Fruit fly (Drosophila melanogaster) whole organism, embryonic: ENCODE results near the gene Snx1.

Experiments used
- Abd-B ChIP-seq: fragments of 200-800 bp; sonication (Bioruptor generic); optimal IDR thresholded peaks from 2 replicates; lab custom pipeline; 2018; ENCODE audit warnings: missing biosample characterization, mild to moderate bottlenecking, missing genetic modification characterization, moderate library complexity
- Atf-2 ChIP-seq: fragments of 200-800 bp; sonication (Bioruptor generic); optimal IDR thresholded peaks from 2 replicates; lab custom pipeline; 2016; ENCODE audit warnings: missing biosample characterization, missing genetic modification characterization
- BEAF-32 ChIP-seq: fragments of 200-800 bp; sonication (Bioruptor generic); optimal IDR thresholded peaks from 3 replicates; lab custom pipeline; 2017; ENCODE audit warnings: missing biosample characterization, missing genetic modification characterization, mild to moderate bottlenecking, moderate library complexity, missing genetic modification reagents
- CG10274 ChIP-seq: fragments of 200-800 bp; sonication (Bioruptor generic); optimal IDR thresholded peaks from 3 replicates; lab custom pipeline; 2017; ENCODE audit warnings: missing biosample characterization, mild to moderate bottlenecking, missing genetic modification characterization
- CG10462 ChIP-seq: fragments of 200-800 bp; sonication (Bioruptor generic); optimal IDR thresholded peaks from 2 replicates; lab custom pipeline; 2016; ENCODE audit warnings: missing biosample characterization, missing genetic modification characterization
- CG11723 ChIP-seq: fragments of 200-800 bp; sonication (Bioruptor generic); optimal IDR thresholded peaks from 2 replicates; lab custom pipeline; 2017; ENCODE audit warnings: missing biosample characterization, mild to moderate bottlenecking, missing genetic modification characterization
- CG12071 ChIP-seq: fragments of 200-800 bp; sonication (Bioruptor generic); optimal IDR thresholded peaks from 3 replicates; lab custom pipeline; 2018; ENCODE audit warnings: missing biosample characterization, mild to moderate bottlenecking, missing genetic modification characterization
- CG12155 ChIP-seq: fragments of 200-800 bp; sonication (Bioruptor generic); optimal IDR thresholded peaks from 3 replicates; lab custom pipeline; 2016; ENCODE audit warnings: missing biosample characterization, missing genetic modification characterization
- CG13775 ChIP-seq: fragments of 200-800 bp; sonication (Bioruptor generic); optimal IDR thresholded peaks from 3 replicates; lab custom pipeline; 2017; ENCODE audit warnings: missing biosample characterization, mild to moderate bottlenecking, missing genetic modification characterization
- CG14014 ChIP-seq: fragments of 200-800 bp; sonication (Bioruptor generic); IDR thresholded peaks from 2 replicates; pipeline ENCODE4 v1.3.6; 2022; ENCODE audit warnings: missing biosample characterization, missing genetic modification characterization
- CG14667 ChIP-seq: fragments of 200-800 bp; sonication (Bioruptor generic); IDR thresholded peaks from 2 replicates; pipeline ENCODE4 v1.3.6; 2022; ENCODE audit warnings: missing biosample characterization, missing genetic modification characterization
- CG14710 ChIP-seq: fragments of 200-800 bp; sonication (Bioruptor generic); optimal IDR thresholded peaks from 3 replicates; lab custom pipeline; 2019; ENCODE audit warnings: missing biosample characterization, mild to moderate bottlenecking, missing genetic modification characterization, moderate library complexity
- CG15073 ChIP-seq: fragments of 200-800 bp; sonication (Bioruptor generic); optimal IDR thresholded peaks from 2 replicates; lab custom pipeline; 2016; ENCODE audit warnings: missing biosample characterization, missing genetic modification characterization
- CG16813 ChIP-seq: fragments of 200-800 bp; sonication (Bioruptor generic); IDR thresholded peaks from 3 replicates; pipeline ENCODE4 v1.3.6; 2022; ENCODE audit warnings: missing biosample characterization, missing genetic modification characterization; ENCODE audit not compliant: partially characterized antibody
- CG2129 ChIP-seq: fragments of 200-800 bp; sonication (Bioruptor generic); IDR thresholded peaks from 2 replicates; pipeline ENCODE4 v1.3.6; 2022; ENCODE audit warnings: missing biosample characterization, missing genetic modification characterization; ENCODE audit not compliant: partially characterized antibody
- CG2202 ChIP-seq: fragments of 200-800 bp; sonication (Bioruptor generic); optimal IDR thresholded peaks from 2 replicates; lab custom pipeline; 2018; ENCODE audit warnings: missing biosample characterization, mild to moderate bottlenecking, missing genetic modification characterization
- CG30431 ChIP-seq: fragments of 200-800 bp; sonication (Bioruptor generic); optimal IDR thresholded peaks from 2 replicates; lab custom pipeline; 2017; ENCODE audit warnings: missing biosample characterization, missing genetic modification characterization
- CG31388 ChIP-seq: fragments of 200-800 bp; sonication (Bioruptor generic); optimal IDR thresholded peaks from 2 replicates; lab custom pipeline; 2016; ENCODE audit warnings: missing biosample characterization, missing genetic modification characterization
- CG5245 ChIP-seq: fragments of 200-800 bp; sonication (Bioruptor generic); optimal IDR thresholded peaks from 3 replicates; lab custom pipeline; 2016; ENCODE audit warnings: missing biosample characterization, missing genetic modification characterization
- CG6765 ChIP-seq: fragments of 200-800 bp; sonication (Bioruptor generic); optimal IDR thresholded peaks from 3 replicates; lab custom pipeline; 2017; ENCODE audit warnings: missing biosample characterization, mild to moderate bottlenecking, missing genetic modification characterization
- CG9797 ChIP-seq: fragments of 200-800 bp; sonication (Bioruptor generic); optimal IDR thresholded peaks from 3 replicates; lab custom pipeline; 2018; ENCODE audit warnings: missing biosample characterization, mild to moderate bottlenecking, missing genetic modification characterization
- Dad ChIP-seq: fragments of 200-800 bp; sonication (Bioruptor generic); optimal IDR thresholded peaks from 3 replicates; lab custom pipeline; 2016; ENCODE audit warnings: missing biosample characterization, missing genetic modification characterization
- GATAe ChIP-seq: fragments of 200-800 bp; sonication (Bioruptor generic); conservative IDR thresholded peaks from 2 replicates; pipeline ENCODE4 v1.3.6; 2022; ENCODE audit warnings: missing biosample characterization, missing genetic modification characterization
- HLH54F ChIP-seq: fragments of 200-800 bp; sonication (Bioruptor generic); optimal IDR thresholded peaks from 3 replicates; lab custom pipeline; 2016; ENCODE audit warnings: missing biosample characterization, missing genetic modification characterization
- HmgZ ChIP-seq: fragments of 200-800 bp; sonication (Bioruptor generic); optimal IDR thresholded peaks from 2 replicates; lab custom pipeline; 2018; ENCODE audit warnings: missing biosample characterization, mild to moderate bottlenecking, missing genetic modification characterization
- MTF-1 ChIP-seq: fragments of 200-800 bp; sonication (Bioruptor generic); optimal IDR thresholded peaks from 2 replicates; lab custom pipeline; 2018; ENCODE audit warnings: missing biosample characterization, mild to moderate bottlenecking, missing genetic modification characterization, borderline replicate concordance
- NFAT ChIP-seq: fragments of 200-800 bp; sonication (Bioruptor generic); IDR thresholded peaks from 2 replicates; pipeline ENCODE4 v1.3.6; 2022; ENCODE audit warnings: missing biosample characterization, missing genetic modification characterization
- PHDP ChIP-seq: fragments of 200-800 bp; sonication (Bioruptor generic); optimal IDR thresholded peaks from 3 replicates; lab custom pipeline; 2018; ENCODE audit warnings: missing biosample characterization, mild to moderate bottlenecking, missing genetic modification characterization, moderate library complexity
- Ptx1 ChIP-seq: fragments of 200-800 bp; sonication (Bioruptor generic); IDR thresholded peaks from 2 replicates; pipeline ENCODE4 v1.3.6; 2022; ENCODE audit warnings: missing biosample characterization, missing genetic modification characterization
- Ssrp ChIP-seq: fragments of 200-800 bp; sonication (Bioruptor generic); optimal IDR thresholded peaks from 2 replicates; lab custom pipeline; 2018; ENCODE audit warnings: missing biosample characterization, mild to moderate bottlenecking, missing genetic modification characterization, moderate library complexity
- Tbp ChIP-seq: fragments of >200 bp; optimal IDR thresholded peaks from 2 replicates; lab custom pipeline; 2018; ENCODE audit warnings: missing biosample characterization, missing genetic modification characterization
- YL-1 ChIP-seq: fragments of 200-800 bp; sonication (Bioruptor generic); optimal IDR thresholded peaks from 3 replicates; lab custom pipeline; 2017; ENCODE audit warnings: missing biosample characterization, mild to moderate bottlenecking, missing genetic modification characterization
- bbx ChIP-seq: fragments of 200-800 bp; sonication (Bioruptor generic); IDR thresholded peaks from 2 replicates; pipeline ENCODE4 v1.3.6; 2022; ENCODE audit warnings: missing biosample characterization, missing genetic modification characterization; ENCODE audit not compliant: partially characterized antibody
- corto ChIP-seq: fragments of 200-800 bp; sonication (Bioruptor generic); optimal IDR thresholded peaks from 2 replicates; lab custom pipeline; 2016; ENCODE audit warnings: missing biosample characterization, mild to moderate bottlenecking, missing genetic modification characterization, moderate library complexity
- crc ChIP-seq: fragments of 200-800 bp; sonication (Bioruptor generic); optimal IDR thresholded peaks from 2 replicates; lab custom pipeline; 2016; ENCODE audit warnings: missing biosample characterization, missing genetic modification characterization
- dimm ChIP-seq: fragments of 200-800 bp; sonication (Bioruptor generic); IDR thresholded peaks from 2 replicates; pipeline ENCODE4 v1.3.6; 2022; ENCODE audit warnings: missing biosample characterization, missing genetic modification characterization
- dmrt11E ChIP-seq: fragments of 200-800 bp; sonication (Bioruptor generic); optimal IDR thresholded peaks from 3 replicates; lab custom pipeline; 2018; ENCODE audit warnings: missing biosample characterization, mild to moderate bottlenecking, missing genetic modification characterization, moderate library complexity
- gcm2 ChIP-seq: fragments of 200-800 bp; sonication (Bioruptor generic); optimal IDR thresholded peaks from 2 replicates; lab custom pipeline; 2016; ENCODE audit warnings: missing biosample characterization, missing genetic modification characterization
- gfzf ChIP-seq: fragments of 200-800 bp; sonication (Bioruptor generic); optimal IDR thresholded peaks from 2 replicates; lab custom pipeline; 2016; ENCODE audit warnings: missing biosample characterization, mild to moderate bottlenecking, missing genetic modification characterization, moderate library complexity
- gsb ChIP-seq: fragments of 200-800 bp; sonication (Bioruptor generic); IDR thresholded peaks from 2 replicates; pipeline ENCODE4 v1.3.6; 2022; ENCODE audit warnings: missing biosample characterization, missing genetic modification characterization
- gt ChIP-seq: fragments of 200-800 bp; sonication (Bioruptor generic); IDR thresholded peaks from 2 replicates; pipeline ENCODE4 v1.3.6; 2022; ENCODE audit warnings: missing biosample characterization, missing genetic modification characterization
- hb ChIP-seq: fragments of 200-800 bp; sonication (Bioruptor generic); IDR thresholded peaks from 3 replicates; pipeline ENCODE4 v1.3.6; 2022; ENCODE audit warnings: missing biosample characterization, missing genetic modification characterization; ENCODE audit not compliant: partially characterized antibody
- jumu ChIP-seq: fragments of 200-800 bp; sonication (Bioruptor generic); optimal IDR thresholded peaks from 3 replicates; lab custom pipeline; 2016; ENCODE audit warnings: missing biosample characterization, missing genetic modification characterization
- kay ChIP-seq: fragments of 200-800 bp; sonication (Bioruptor generic); optimal IDR thresholded peaks from 2 replicates; lab custom pipeline; 2016; ENCODE audit warnings: missing biosample characterization, missing genetic modification characterization
- mirr ChIP-seq: fragments of 200-800 bp; sonication (Bioruptor generic); optimal IDR thresholded peaks from 3 replicates; lab custom pipeline; 2018; ENCODE audit warnings: missing biosample characterization, mild to moderate bottlenecking, missing genetic modification characterization
- pan ChIP-seq, 4 experiments: fragments of >200 bp in 3 of 4; fragments of 200-800 bp in 1 of 4; sonication (Bioruptor generic) in 1 of 4; optimal IDR thresholded peaks in 3 of 4; IDR thresholded peaks in 1 of 4; 2 replicates each; pipeline versions ENCODE4 v1.3.6 to Lab custom; 2017 to 2022; ENCODE audit warnings: missing biosample characterization in 2 of 4, missing genetic modification characterization in 2 of 4, mixed read lengths in 1 of 4
- row ChIP-seq: fragments of 200-800 bp; sonication (Bioruptor generic); IDR thresholded peaks from 3 replicates; pipeline ENCODE4 v1.3.6; 2022; ENCODE audit warnings: missing biosample characterization, missing genetic modification characterization
- zen ChIP-seq: fragments of 200-800 bp; sonication (Bioruptor generic); optimal IDR thresholded peaks from 3 replicates; lab custom pipeline; 2018; ENCODE audit warnings: missing biosample characterization, mild to moderate bottlenecking, missing genetic modification characterization, moderate library complexity

Snx1 gene

DNA sequence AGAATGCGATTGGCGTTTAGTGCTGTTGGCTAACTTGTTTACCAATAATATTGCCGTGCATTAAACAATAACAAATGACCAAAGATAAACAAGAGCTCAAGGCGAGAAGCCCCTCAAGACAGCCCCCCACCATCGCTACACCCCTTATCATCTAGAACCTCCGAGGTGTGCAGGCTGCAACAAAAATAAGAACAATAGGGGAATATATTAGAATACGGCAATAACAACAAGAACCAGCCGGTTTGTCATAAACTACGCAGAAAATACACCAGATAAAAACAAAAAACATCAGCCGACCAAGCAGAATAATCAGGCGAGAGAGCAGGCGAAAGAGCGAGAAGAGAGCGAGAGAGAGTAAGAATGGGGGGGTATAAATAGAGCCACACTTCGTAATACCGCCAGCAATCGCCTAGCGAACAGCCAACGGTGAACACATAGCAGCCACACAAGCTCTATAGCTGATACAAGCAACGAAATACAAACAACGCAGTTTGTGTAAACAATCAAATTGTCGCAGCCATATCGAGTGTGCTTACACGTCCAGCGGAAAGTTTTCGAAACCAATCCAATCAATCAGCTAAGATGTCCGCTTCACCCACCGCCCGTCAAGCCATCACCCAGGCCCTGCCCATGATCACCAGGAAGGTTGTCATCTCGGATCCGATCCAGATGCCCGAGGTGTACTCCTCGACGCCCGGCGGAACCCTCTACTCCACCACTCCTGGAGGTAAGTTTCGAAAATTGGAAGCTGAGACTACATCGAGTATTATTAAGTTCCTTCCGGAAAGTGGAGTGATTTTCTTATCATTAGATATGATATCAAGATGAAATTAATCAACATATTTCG lies 28.8 kb downstream of the Snx1 start, which contains the start of gene Thor (continued):
- peak; percentile 46 for TF ChIP-seq CG13775 (GFP tag; lab: Kevin White, UChicago)
- peak; percentile 91 for TF ChIP-seq mirr (GFP tag; lab: Kevin White, UChicago)
- peak; percentile 38; the same call in 1 of the 2 replicates for TF ChIP-seq CG14667 (GFP tag; lab: Robert Waterston, UW)
- TF ChIP-seq CG14014 (GFP tag; lab: Robert Waterston, UW) = peak; percentile 64; the same call in 1 of the 2 replicates
- TF ChIP-seq row (GFP tag; lab: Robert Waterston, UW) = peak; percentile 56
- no peak for TF ChIP-seq hb (GFP tag; lab: Robert Waterston, UW)
- peak; percentile 9 for TF ChIP-seq dmrt11E (tag; lab: Kevin White, UChicago)
- TF ChIP-seq CG5245 = peak; percentile 39
- TF ChIP-seq gfzf (GFP tag; lab: Kevin White, UChicago) = no peak
- peak; percentile 73 for TF ChIP-seq CG12071 (GFP tag; lab: Kevin White, UChicago)
- TF ChIP-seq CG30431 (GFP tag; lab: Kevin White, UChicago) = no peak
- no peak for TF ChIP-seq BEAF-32 (GFP tag; lab: Kevin White, UChicago)
- no peak for TF ChIP-seq corto
- peak; percentile 24 for TF ChIP-seq CG12155 (GFP tag; lab: Kevin White, UChicago)
- no peak; the same call in 1 of the 2 replicates for TF ChIP-seq gt
- peak; percentile 43 for TF ChIP-seq CG10462 (GFP tag; lab: Kevin White, UChicago)
- TF ChIP-seq CG11723 = peak; percentile 50
- TF ChIP-seq CG10274 (GFP tag; lab: Kevin White, UChicago) = peak; percentile 21
- peak; percentile 86 for TF ChIP-seq MTF-1
- TF ChIP-seq Ptx1 (GFP tag; lab: Robert Waterston, UW) = no peak
- no peak for TF ChIP-seq pan (optimal IDR thresholded peaks at IDR 0.05; lab: Kevin White, UChicago)
- TF ChIP-seq pan (GFP tag; optimal IDR thresholded peaks at IDR 0.05 in 1 of 2, IDR thresholded peaks at IDR 0.05 in 1 of 2) = peak in 1 of 2 experiments; percentile 57
- TF ChIP-seq CG2202 (tag; lab: Kevin White, UChicago) = peak; percentile 54
- TF ChIP-seq CG14710 = peak; percentile 25
- TF ChIP-seq Atf-2 = peak; percentile 50
- TF ChIP-seq YL-1 (GFP tag; lab: Kevin White, UChicago) = peak; percentile 76
- no peak for TF ChIP-seq CG16813 (GFP tag; lab: Robert Waterston, UW)
- TF ChIP-seq bbx (GFP tag; lab: Robert Waterston, UW) = peak; percentile 78
- TF ChIP-seq CG6765 (GFP tag; lab: Kevin White, UChicago) = peak; percentile 62
- no peak for TF ChIP-seq CG2129 (GFP tag; lab: Robert Waterston, UW)
- no peak for TF ChIP-seq Tbp
- TF ChIP-seq Ssrp (tag; lab: Kevin White, UChicago) = no peak
- peak; percentile 96 for TF ChIP-seq NFAT (GFP tag; lab: Robert Waterston, UW)
- 0 out of 2 replicates have a peak, but pooled peaks have one; percentile 4 for TF ChIP-seq dimm (GFP tag; lab: Robert Waterston, UW)
- TF ChIP-seq CG9797 (GFP tag; lab: Kevin White, UChicago) = no peak
- TF ChIP-seq crc (GFP tag; lab: Kevin White, UChicago) = peak; percentile 58
- peak; percentile 54 for TF ChIP-seq HLH54F (GFP tag; lab: Kevin White, UChicago)
- TF ChIP-seq jumu (GFP tag; lab: Kevin White, UChicago) = peak; percentile 62
- no peak for TF ChIP-seq Abd-B (GFP tag; lab: Kevin White, UChicago)
- peak; percentile 68 for TF ChIP-seq Dad (GFP tag; lab: Kevin White, UChicago)
- TF ChIP-seq gsb (GFP tag; lab: Robert Waterston, UW) = peak; percentile 68
- no peak for TF ChIP-seq zen
- TF ChIP-seq gcm2 (GFP tag; lab: Kevin White, UChicago) = peak; percentile 71
- no peak for TF ChIP-seq GATAe (GFP tag; lab: Robert Waterston, UW)
- no peak for TF ChIP-seq CG31388 (GFP tag; lab: Kevin White, UChicago)
- TF ChIP-seq PHDP = peak; percentile 49
- peak; percentile 24 for TF ChIP-seq kay
- peak; percentile 80 for TF ChIP-seq HmgZ (tag; lab: Kevin White, UChicago)
- TF ChIP-seq CG15073 (GFP tag; lab: Kevin White, UChicago) = no peak
